Worm (Caenorhabditis elegans): ENCODE data around the gene cdc-50.B.
"Not testable (repeated sequence)": the region's sequence is repeated elsewhere in the genome, so short reads cannot be mapped to it uniquely, and the experiment has no call there.

Gene cdc-50.B

ce11 chrIV:8745591-8746302, 18.9 kb upstream of the cdc-50.B start, which contains the start of the genes F20C5.7 and parg-1:
Gene F20C5.7 (minus strand): TSS chrIV:8745691.
Gene parg-1 (plus strand): TSS chrIV:8746252.
- no peak for TF ChIP-seq unc-62 (GFP tag; optimal IDR thresholded peaks at IDR 0.05)

- no peak for TF ChIP-seq unc-62 (GFP tag; optimal IDR thresholded peaks at IDR 0.05)
Measured at ce11 chrIV:8748967-8749366, 15.7 kb upstream of the cdc-50.B start.

DNA sequence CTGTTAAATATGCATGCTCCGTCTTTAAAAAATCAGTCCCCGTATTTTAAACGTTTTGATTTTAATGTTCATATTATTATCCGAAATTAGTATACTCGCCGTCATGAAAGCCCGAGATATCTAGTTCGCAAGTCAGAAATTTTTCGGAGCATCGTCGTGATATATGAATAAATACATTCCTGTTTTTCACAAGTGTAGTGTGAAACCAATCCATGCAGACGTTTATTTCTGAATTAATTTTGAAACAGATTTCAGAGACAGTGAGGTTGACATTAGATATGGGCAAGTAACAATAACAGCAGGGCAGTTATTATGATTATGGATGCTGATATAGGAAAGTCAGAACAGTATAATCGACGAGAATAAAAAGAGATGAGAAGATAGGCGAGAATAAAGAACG, 12.2 kb upstream of the cdc-50.B start:
- TF ChIP-seq unc-62 (GFP tag; optimal IDR thresholded peaks at IDR 0.05) = no peak

ce11 chrIV:8754146-8754545, 10.5 kb upstream of the cdc-50.B start:
- no peak for TF ChIP-seq unc-62 (GFP tag; optimal IDR thresholded peaks at IDR 0.05)

ce11 chrIV:8754727-8755126, 9.9 kb upstream of the cdc-50.B start, which contains the start of gene elli-1:
Gene elli-1 (minus strand): TSS chrIV:8754827.
- TF ChIP-seq unc-62 (GFP tag; optimal IDR thresholded peaks at IDR 0.05) = no peak

DNA sequence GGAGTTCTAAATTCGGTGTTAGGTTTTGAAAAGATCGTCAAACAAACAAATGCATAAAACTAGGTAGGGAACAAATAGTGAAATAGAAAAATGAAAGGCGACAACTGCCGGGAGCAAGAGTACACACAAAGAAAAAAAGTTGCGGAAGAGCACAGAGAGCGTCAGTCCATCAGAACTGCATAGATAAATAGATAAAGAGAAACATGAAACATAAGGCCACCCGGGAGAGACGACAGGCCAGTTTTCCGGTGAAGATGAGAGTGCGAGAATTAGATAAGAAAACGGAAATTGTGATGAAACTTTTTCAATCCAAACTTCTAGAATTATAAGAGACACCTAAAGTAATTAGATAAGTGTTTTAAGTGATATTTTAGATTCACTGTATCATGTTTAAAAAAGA, 6.9 kb upstream of the cdc-50.B start:
- no peak for TF ChIP-seq unc-62 (GFP tag; optimal IDR thresholded peaks at IDR 0.05)

DNA sequence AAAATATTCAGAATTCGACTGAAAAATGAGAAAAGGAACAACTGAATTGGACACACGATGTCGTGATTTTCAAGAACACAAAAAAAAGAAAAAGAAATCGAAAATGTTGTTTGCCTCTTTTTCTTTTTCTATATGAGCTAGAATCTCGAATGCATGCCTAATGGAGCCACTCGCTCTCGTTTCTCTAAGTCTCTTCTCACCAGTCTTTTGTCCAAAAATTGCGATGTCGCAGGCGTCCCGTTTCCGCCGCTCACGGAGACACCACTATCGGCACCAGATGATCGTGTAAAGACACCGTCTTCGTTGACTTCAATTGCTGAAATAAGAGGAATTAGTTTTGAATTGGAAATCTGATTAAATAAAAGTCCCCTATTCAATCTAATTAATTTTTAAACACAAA, 6.0 kb upstream of the cdc-50.B start:
- no peak for TF ChIP-seq unc-62 (GFP tag; optimal IDR thresholded peaks at IDR 0.05)

DNA sequence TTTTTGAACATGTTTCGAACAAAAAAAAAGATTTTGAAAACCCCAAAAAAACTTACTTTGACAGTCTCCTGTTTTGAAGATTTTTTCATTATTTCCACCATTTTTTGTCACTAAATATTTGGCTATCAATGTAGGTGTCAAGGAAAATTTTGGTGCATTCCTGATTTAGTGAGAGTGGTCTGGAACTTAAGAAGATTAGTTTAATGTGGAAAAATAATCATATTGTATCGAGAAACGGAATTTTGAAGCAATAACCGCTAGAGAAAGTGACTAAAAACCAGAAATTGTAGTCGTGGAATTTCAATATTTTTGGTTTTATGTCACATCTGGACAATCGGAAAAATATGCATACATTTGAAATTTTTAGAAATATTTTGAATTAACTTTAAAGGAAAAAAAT, 2.8 kb upstream of the cdc-50.B start, which contains the start of the genes F20C5.11 and klp-11:
Gene F20C5.11 (minus strand): TSS at position 101 of the 400 bp plus-strand sequence.
Gene klp-11 (minus strand): TSS at position 171 of the 400 bp plus-strand sequence.
- no peak for TF ChIP-seq unc-62 (GFP tag; optimal IDR thresholded peaks at IDR 0.05)

ce11 chrIV:8762471-8762870, 2.2 kb upstream of the cdc-50.B start:
- no peak for TF ChIP-seq unc-62 (GFP tag; optimal IDR thresholded peaks at IDR 0.05)

ce11 chrIV:8769539-8769938, 4.9 kb downstream of the cdc-50.B start, which contains the start of gene F20C5.5:
Gene F20C5.5 (minus strand): TSS chrIV:8769639.
- TF ChIP-seq unc-62 (GFP tag; optimal IDR thresholded peaks at IDR 0.05) = no peak

ce11 chrIV:8772800-8773256, 8.2 kb downstream of the cdc-50.B start, which contains the start of gene F20C5.6:
Gene F20C5.6 (minus strand): TSS chrIV:8773206.
- no peak for TF ChIP-seq unc-62 (GFP tag; optimal IDR thresholded peaks at IDR 0.05)

DNA sequence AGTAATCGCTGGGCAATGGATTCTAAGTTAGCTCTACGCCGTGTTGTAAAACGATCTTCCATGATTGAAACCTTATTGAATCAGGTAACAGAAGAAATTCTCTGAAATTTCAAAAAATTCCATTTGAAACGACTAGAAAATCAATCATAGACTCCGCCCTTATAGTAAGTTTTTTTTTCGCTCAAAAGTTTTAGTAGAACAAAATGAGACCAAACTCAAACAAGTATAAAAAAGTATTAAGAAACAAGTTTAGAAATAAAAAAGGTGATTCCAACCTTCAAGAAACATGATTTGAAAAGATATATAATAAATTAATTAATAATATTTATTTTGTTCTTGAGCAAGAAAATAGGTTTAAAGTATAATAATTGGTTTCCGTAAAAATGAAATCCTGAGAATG, 13.4 kb downstream of the cdc-50.B start, which contains the start of gene C33D9.6:
Gene C33D9.6 (minus strand): TSS at position 101 of the 400 bp plus-strand sequence.
- no peak for TF ChIP-seq unc-62 (GFP tag; optimal IDR thresholded peaks at IDR 0.05)

- TF ChIP-seq unc-62 (GFP tag; optimal IDR thresholded peaks at IDR 0.05) = no peak
Measured at ce11 chrIV:8782172-8782571, 17.5 kb downstream of the cdc-50.B start.

DNA sequence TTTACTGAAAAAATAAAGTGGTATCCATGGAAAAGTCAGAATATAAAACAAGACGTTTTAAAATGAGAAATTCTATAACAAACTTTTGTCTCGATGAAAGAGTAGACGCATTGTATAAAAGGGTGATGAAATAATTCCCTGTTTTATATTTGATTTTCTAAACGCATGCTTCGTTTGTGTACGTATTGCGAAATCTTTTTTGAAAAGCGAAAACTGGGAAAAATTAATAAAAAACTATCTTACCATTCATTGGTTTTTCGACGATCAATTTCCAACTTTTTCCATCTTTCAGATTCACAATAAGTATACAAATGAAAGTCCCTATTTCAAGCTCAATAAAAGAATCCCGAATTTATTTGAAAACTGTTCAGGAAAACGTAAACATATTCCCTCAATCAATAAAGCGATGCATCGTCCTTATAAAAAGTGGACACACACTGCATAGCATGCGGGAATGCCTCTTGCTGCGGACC, 20.2 kb downstream of the cdc-50.B start, which contains the start of gene C33D9.13:
Gene C33D9.13 (minus strand): TSS at position 423 of the 473 bp plus-strand sequence.
- no peak for TF ChIP-seq unc-62 (GFP tag; optimal IDR thresholded peaks at IDR 0.05)

ce11 chrIV:8786654-8787053, 22.0 kb downstream of the cdc-50.B start, which contains the start of gene C33D9.8:
Gene C33D9.8 (minus strand): TSS chrIV:8786752.
- TF ChIP-seq unc-62 (GFP tag; optimal IDR thresholded peaks at IDR 0.05) = no peak

- not testable (repeated sequence) for TF ChIP-seq unc-62 (GFP tag; optimal IDR thresholded peaks at IDR 0.05)
Measured at ce11 chrIV:8788048-8788447, 23.4 kb downstream of the cdc-50.B start, which contains the start of gene C33D9.10. Gene C33D9.10 (minus strand): TSS chrIV:8788148.

ce11 chrIV:8790144-8790543, 25.5 kb downstream of the cdc-50.B start, which contains the start of gene sru-35:
Gene sru-35 (minus strand): TSS chrIV:8790244.
- no peak for TF ChIP-seq unc-62 (GFP tag; optimal IDR thresholded peaks at IDR 0.05)

Measured in whole organism, dauer.